Worm (Caenorhabditis elegans) whole organism, young adult: ENCODE data around the gene mdt-21.
A peak's percentile ranks its signal among the peaks of the same experiment; 100 is the strongest.
"Not testable (repeated sequence)": the region's sequence is repeated elsewhere in the genome, so short reads cannot be mapped to it uniquely, and the experiment has no call there.

ENCODE experiments used
- B0261.1 ChIP-seq: sonication (generic microtip); optimal IDR thresholded peaks from 2 replicates; lab custom pipeline; 2016; ENCODE audit warnings: mild to moderate bottlenecking, missing genetic modification characterization, moderate library complexity, missing compliant biosample characterization
- C06A6.2 ChIP-seq: fragments of 200-800 bp; sonication (Bioruptor generic); conservative IDR thresholded peaks from 2 replicates; pipeline ENCODE4 v1.3.6; 2022; ENCODE audit warnings: missing genetic modification characterization, missing compliant biosample characterization
- F23B12.7 ChIP-seq: sonication (generic microtip); optimal IDR thresholded peaks from 2 replicates; lab custom pipeline; 2017; ENCODE audit warnings: missing genetic modification characterization, mild to moderate bottlenecking, missing compliant biosample characterization, antibody characterized with exemption, moderate library complexity; ENCODE audit not compliant: insufficient read depth
- F33H1.4 ChIP-seq: fragments of 200-800 bp; sonication (Bioruptor generic); IDR thresholded peaks from 2 replicates; pipeline ENCODE4 v1.3.6; 2022; ENCODE audit warnings: missing genetic modification reagents, missing genetic modification characterization, missing compliant biosample characterization
- F39B2.1 ChIP-seq: fragments of 200-800 bp; sonication (Bioruptor generic); IDR thresholded peaks from 2 replicates; pipeline ENCODE4 v1.3.6; 2022; ENCODE audit warnings: missing genetic modification reagents, missing genetic modification characterization, missing compliant biosample characterization
- K11D2.4 ChIP-seq: fragments of 200-800 bp; sonication (Bioruptor generic); IDR thresholded peaks from 2 replicates; pipeline ENCODE4 v1.3.6; 2022; ENCODE audit warnings: missing genetic modification reagents, missing genetic modification characterization, missing compliant biosample characterization
- Y67H2A.10 ChIP-seq: fragments of 200-800 bp; sonication (Bioruptor generic); conservative IDR thresholded peaks from 2 replicates; pipeline ENCODE4 v1.3.6; 2022; ENCODE audit warnings: missing genetic modification reagents, missing genetic modification characterization, missing compliant biosample characterization
- ZK185.1 ChIP-seq: sonication (generic microtip); optimal IDR thresholded peaks from 2 replicates; lab custom pipeline; 2016; ENCODE audit warnings: mild to moderate bottlenecking, missing genetic modification characterization, missing compliant biosample characterization; ENCODE audit not compliant: poor library complexity, severe bottlenecking
- akir-1 ChIP-seq: fragments of 200-800 bp; sonication (Bioruptor generic); optimal IDR thresholded peaks from 2 replicates; lab custom pipeline; 2018; ENCODE audit warnings: mild to moderate bottlenecking, missing genetic modification characterization, moderate library complexity, missing compliant biosample characterization
- atf-7 ChIP-seq: sonication (generic microtip); optimal IDR thresholded peaks from 2 replicates; lab custom pipeline; 2017; ENCODE audit warnings: mild to moderate bottlenecking, missing genetic modification characterization, missing compliant biosample characterization
- bed-2 ChIP-seq: fragments of 200-800 bp; sonication (Bioruptor generic); IDR thresholded peaks from 2 replicates; pipeline ENCODE4 v1.3.6; 2022; ENCODE audit warnings: missing genetic modification reagents, missing genetic modification characterization, missing compliant biosample characterization
- ccch-3 ChIP-seq: fragments of 200-800 bp; sonication (Bioruptor generic); optimal IDR thresholded peaks from 2 replicates; lab custom pipeline; 2018; ENCODE audit warnings: mild to moderate bottlenecking, missing genetic modification characterization, missing compliant biosample characterization
- cebp-1 ChIP-seq, 2 experiments: fragments of 200-800 bp in 1 of 2; sonication (Bioruptor generic) in 1 of 2; sonication (generic microtip) in 1 of 2; IDR thresholded peaks in 1 of 2; optimal IDR thresholded peaks in 1 of 2; 2 replicates each; pipeline versions ENCODE4 v1.3.6 to Lab custom; 2017 to 2022; ENCODE audit warnings: missing compliant biosample characterization in 2 of 2, missing genetic modification characterization in 2 of 2, mild to moderate bottlenecking in 1 of 2, missing genetic modification reagents in 1 of 2, moderate library complexity in 1 of 2
- cebp-2 ChIP-seq: fragments of 200-800 bp; sonication (Bioruptor generic); IDR thresholded peaks from 2 replicates; pipeline ENCODE4 v1.3.6; 2022; ENCODE audit warnings: missing genetic modification characterization, missing compliant biosample characterization
- ceh-91 ChIP-seq: fragments of 200-800 bp; sonication (Bioruptor generic); IDR thresholded peaks from 2 replicates; pipeline ENCODE4 v1.3.6; 2022; ENCODE audit warnings: missing genetic modification reagents, missing genetic modification characterization, missing compliant biosample characterization
- dpl-1 ChIP-seq: fragments of 150-350 bp; optimal IDR thresholded peaks from 2 replicates; lab custom pipeline; 2014; ENCODE audit warnings: missing biosample characterization, missing genetic modification reagents, missing genetic modification characterization
- hlh-12 ChIP-seq: sonication (generic microtip); optimal IDR thresholded peaks from 2 replicates; lab custom pipeline; 2016; ENCODE audit warnings: missing genetic modification characterization, missing compliant biosample characterization
- hmg-1.2 ChIP-seq: fragments of 200-800 bp; sonication (Bioruptor generic); IDR thresholded peaks from 2 replicates; pipeline ENCODE4 v1.3.6; 2022; ENCODE audit warnings: missing genetic modification reagents, missing genetic modification characterization, missing compliant biosample characterization
- hrde-1 ChIP-seq: sonication (generic microtip); optimal IDR thresholded peaks from 2 replicates; lab custom pipeline; 2016; ENCODE audit warnings: missing genetic modification characterization, mild to moderate bottlenecking, missing compliant biosample characterization, moderate library complexity, missing genotype, missing genetic modification reagents, borderline replicate concordance
- hsf-1 ChIP-seq: fragments of 200-800 bp; sonication (Bioruptor generic); IDR thresholded peaks from 2 replicates; pipeline ENCODE4 v1.3.6; 2022; ENCODE audit warnings: missing genetic modification reagents, missing genetic modification characterization, missing compliant biosample characterization
- lin-40 ChIP-seq: sonication (generic microtip); optimal IDR thresholded peaks from 2 replicates; lab custom pipeline; 2016; ENCODE audit warnings: missing genetic modification characterization, mild to moderate bottlenecking, missing compliant biosample characterization, missing genotype, missing genetic modification reagents
- lin-54 ChIP-seq: fragments of 200-800 bp; sonication (Bioruptor generic); optimal IDR thresholded peaks from 2 replicates; lab custom pipeline; 2018; ENCODE audit warnings: mild to moderate bottlenecking, missing genetic modification characterization, missing compliant biosample characterization
- lsl-1 ChIP-seq: fragments of 200-800 bp; sonication (Bioruptor generic); optimal IDR thresholded peaks from 2 replicates; lab custom pipeline; 2018; ENCODE audit warnings: mild to moderate bottlenecking, missing genetic modification characterization, moderate library complexity, missing compliant biosample characterization
- lsy-27 ChIP-seq: sonication (generic microtip); optimal IDR thresholded peaks from 2 replicates; lab custom pipeline; 2017; ENCODE audit warnings: missing genetic modification characterization, mild to moderate bottlenecking, missing compliant biosample characterization, antibody characterized with exemption, missing genotype, borderline replicate concordance; ENCODE audit not compliant: insufficient read depth
- madf-6 ChIP-seq: fragments of 200-800 bp; sonication (Bioruptor generic); IDR thresholded peaks from 2 replicates; pipeline ENCODE4 v1.3.6; 2022; ENCODE audit warnings: missing genetic modification reagents, missing genetic modification characterization, missing compliant biosample characterization
- mel-28 ChIP-seq: sonication (generic microtip); optimal IDR thresholded peaks from 2 replicates; lab custom pipeline; 2016; ENCODE audit warnings: borderline replicate concordance, mild to moderate bottlenecking, missing genetic modification characterization, missing compliant biosample characterization
- nfya-2 ChIP-seq: fragments of 200-800 bp; sonication (Bioruptor generic); IDR thresholded peaks from 2 replicates; pipeline ENCODE4 v1.3.6; 2022; ENCODE audit warnings: missing genetic modification reagents, missing genetic modification characterization, missing compliant biosample characterization
- rpc-1 ChIP-seq, 2 experiments: fragments of 150-350 bp in 1 of 2; sonication (generic microtip) in 1 of 2; optimal IDR thresholded peaks; 2 replicates each; lab custom pipeline; 2014 to 2018; ENCODE audit warnings: missing biosample characterization in 1 of 2, missing genetic modification characterization in 1 of 2, missing genetic modification reagents in 1 of 2, missing genotype in 1 of 2
- snpc-1.3 ChIP-seq: sonication (generic microtip); optimal IDR thresholded peaks from 2 replicates; lab custom pipeline; 2017; ENCODE audit warnings: missing genetic modification characterization, mild to moderate bottlenecking, missing compliant biosample characterization, antibody characterized with exemption, moderate library complexity, missing genotype, missing genetic modification reagents; ENCODE audit not compliant: insufficient read depth
- somi-1 ChIP-seq: fragments of 200-800 bp; sonication (Bioruptor generic); optimal IDR thresholded peaks from 2 replicates; lab custom pipeline; 2018; ENCODE audit warnings: mild to moderate bottlenecking, missing genetic modification characterization, missing compliant biosample characterization
- tlf-1 ChIP-seq: fragments of 200-800 bp; sonication (Bioruptor generic); optimal IDR thresholded peaks from 2 replicates; lab custom pipeline; 2018; ENCODE audit warnings: mild to moderate bottlenecking, missing genetic modification characterization, missing compliant biosample characterization
- zfh-2 ChIP-seq: fragments of 200-800 bp; sonication (Bioruptor generic); conservative IDR thresholded peaks from 2 replicates; pipeline ENCODE4 v1.3.6; 2022; ENCODE audit warnings: missing genetic modification reagents, missing genetic modification characterization, missing compliant biosample characterization
- ztf-28 ChIP-seq: fragments of 200-800 bp; sonication (Bioruptor generic); IDR thresholded peaks from 2 replicates; pipeline ENCODE4 v1.3.6; 2022; ENCODE audit warnings: missing genetic modification reagents, missing genetic modification characterization, missing compliant biosample characterization
- ztf-3 ChIP-seq: fragments of 200-800 bp; sonication (Bioruptor generic); optimal IDR thresholded peaks from 2 replicates; lab custom pipeline; 2018; ENCODE audit warnings: mild to moderate bottlenecking, missing genetic modification characterization, missing compliant biosample characterization
- ztf-6 ChIP-seq: fragments of 200-800 bp; sonication (Bioruptor generic); IDR thresholded peaks from 2 replicates; pipeline ENCODE4 v1.3.6; 2022; ENCODE audit warnings: missing genetic modification reagents, missing genetic modification characterization, missing compliant biosample characterization

mdt-21 gene

ce11 chrIII:11746718-11747117 lies 30.7 kb upstream of the mdt-21 start, which contains the start of gene mrt-2 (continued):
- TF ChIP-seq ZK185.1 (no peak), cebp-1 (GFP tag; IDR thresholded peaks at IDR 0.05; lab: Robert Waterston, UW) (no peak), cebp-1 (tag; optimal IDR thresholded peaks at IDR 0.05; lab: Kevin White, UChicago) (peak; percentile 52)
- TF ChIP-seq, all 124 proteins: peak for 29

ce11 chrIII:11750232-11750631 lies 27.2 kb upstream of the mdt-21 start:
- TF ChIP-seq cebp-2 (GFP tag; lab: Robert Waterston, UW) (no peak), mel-28 (tag; lab: Kevin White, UChicago) (no peak), lsy-27 (tag; lab: Kevin White, UChicago) (no peak), hrde-1 (tag; lab: Kevin White, UChicago) (no peak), nfya-2 (GFP tag; lab: Robert Waterston, UW) (no peak), K11D2.4 (GFP tag; lab: Robert Waterston, UW) (0 out of 2 replicates have a peak, but pooled peaks have one; percentile 21)

DNA sequence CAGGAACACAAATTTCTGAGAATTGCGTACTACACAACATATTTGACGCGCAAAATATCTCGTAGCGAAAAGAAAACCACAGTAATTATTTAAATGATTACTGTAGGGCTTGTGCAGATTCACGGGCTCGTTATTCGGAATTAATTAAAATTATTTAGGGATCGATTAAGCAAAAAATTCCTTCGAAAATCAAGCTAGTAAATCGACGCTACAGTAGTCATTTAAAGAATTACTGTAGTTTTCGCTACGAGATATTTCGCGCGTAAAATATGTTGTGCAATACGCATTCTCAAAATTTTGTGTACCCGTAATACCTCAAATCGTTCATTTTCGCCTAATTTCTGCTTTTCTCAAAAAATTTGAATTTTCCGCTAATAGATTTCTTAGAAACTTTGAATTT lies 26.6 kb upstream of the mdt-21 start:
- TF ChIP-seq F33H1.4 (GFP tag; lab: Robert Waterston, UW): 0 out of 2 replicates have a peak, but pooled peaks have one; percentile 18
- TF ChIP-seq ceh-91 (GFP tag; lab: Robert Waterston, UW): peak; percentile 56; the same call in 1 of the 2 replicates
- TF ChIP-seq madf-6 (GFP tag; lab: Robert Waterston, UW): peak; percentile 59
- peak; percentile 50 for TF ChIP-seq lsl-1 (GFP tag; lab: Kevin White, UChicago)
- TF ChIP-seq somi-1 (GFP tag; lab: Kevin White, UChicago): no peak
- no peak for TF ChIP-seq hlh-12 (tag; lab: Kevin White, UChicago)
- TF ChIP-seq, all 124 proteins: peak for 4

DNA sequence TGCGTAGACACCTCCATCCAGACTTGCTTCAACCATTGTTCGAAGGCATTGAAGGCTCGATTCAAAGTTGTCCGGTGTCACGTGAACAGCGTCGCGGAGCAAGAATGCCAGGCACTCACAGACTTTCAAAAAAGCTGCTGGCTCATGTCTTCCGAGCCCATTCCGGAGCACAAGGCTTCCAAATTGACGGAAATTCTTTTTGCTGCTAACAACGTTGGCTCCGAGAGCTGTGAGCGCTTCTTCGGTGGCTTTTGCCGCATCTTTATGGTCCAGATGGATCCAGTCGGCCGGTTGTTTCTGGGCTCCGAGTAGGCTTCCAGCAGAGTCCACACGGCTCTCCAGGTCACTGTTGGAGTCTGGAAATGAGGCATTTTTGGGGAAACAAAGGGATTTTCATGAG lies 19.5 kb upstream of the mdt-21 start:
- TF ChIP-seq hmg-1.2 (GFP tag; lab: Robert Waterston, UW) (no peak), zfh-2 (GFP tag; lab: Robert Waterston, UW) (peak; percentile 53)

DNA sequence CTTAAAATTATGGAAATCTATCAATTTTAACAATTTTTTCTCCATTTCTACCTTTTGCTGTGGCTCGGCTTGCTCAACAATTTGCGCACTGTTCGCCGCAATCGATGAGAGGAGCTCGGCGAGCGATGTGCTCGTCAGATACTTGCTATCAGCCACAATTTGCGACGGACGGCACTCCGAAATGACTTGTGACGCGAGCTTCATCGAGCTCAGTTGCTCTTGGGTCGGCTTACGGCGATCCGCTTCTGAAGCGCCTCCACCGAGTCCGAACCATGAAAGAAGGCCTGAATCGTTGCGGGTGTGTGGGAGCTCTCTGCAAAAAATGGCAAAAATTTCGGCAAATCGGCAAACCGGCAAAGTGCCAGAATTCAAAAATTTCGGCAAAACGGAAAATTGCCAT lies 16.8 kb upstream of the mdt-21 start:
- no peak for TF ChIP-seq bed-2
- 0 out of 2 replicates have a peak, but pooled peaks have one; percentile 57 for TF ChIP-seq cebp-2 (GFP tag; lab: Robert Waterston, UW)
- peak; percentile 63 for TF ChIP-seq zfh-2 (GFP tag; lab: Robert Waterston, UW)

ce11 chrIII:11773581-11773980 lies 3.8 kb upstream of the mdt-21 start, which contains the start of gene gbf-1:
TSS of gene gbf-1 (minus strand) at chrIII:11773681.
- TF ChIP-seq hsf-1; hrde-1 (tag; lab: Kevin White, UChicago); Y67H2A.10: not testable (repeated sequence)

ce11 chrIII:11774508-11775000 lies 2.9 kb upstream of the mdt-21 start, which contains the start of gene immp-1:
TSS of gene immp-1 (plus strand) at chrIII:11774950.
- TF ChIP-seq rpc-1 (optimal IDR thresholded peaks at IDR 0.05; lab: Kevin White, UChicago): no peak
- TF ChIP-seq rpc-1 (tag; optimal IDR thresholded peaks at IDR 0.05; lab: Kevin White, UChicago): no peak
- TF ChIP-seq snpc-1.3 (tag; lab: Kevin White, UChicago): peak; percentile 33
- no peak for TF ChIP-seq atf-7 (tag; lab: Kevin White, UChicago)
- peak; percentile 14 for TF ChIP-seq F23B12.7
- no peak for TF ChIP-seq C06A6.2
- TF ChIP-seq lin-40 (tag; lab: Kevin White, UChicago): no peak
- no peak for TF ChIP-seq ccch-3
- no peak for TF ChIP-seq tlf-1 (GFP tag; lab: Kevin White, UChicago)
- TF ChIP-seq ztf-28 (GFP tag; lab: Robert Waterston, UW): no peak
- no peak for TF ChIP-seq F39B2.1 (GFP tag; lab: Robert Waterston, UW)
- no peak for TF ChIP-seq akir-1 (GFP tag; lab: Kevin White, UChicago)
- TF ChIP-seq dpl-1 (GFP tag; lab: Kevin White, UChicago): no peak
- TF ChIP-seq lin-54 (GFP tag; lab: Kevin White, UChicago): peak; percentile 11
- TF ChIP-seq ztf-6 (GFP tag; lab: Robert Waterston, UW): no peak
- no peak for TF ChIP-seq mel-28 (tag; lab: Kevin White, UChicago)
- no peak for TF ChIP-seq ztf-3 (GFP tag; lab: Kevin White, UChicago)
- no peak for TF ChIP-seq B0261.1
